Fruit fly (Drosophila melanogaster): ENCODE measurements around the gene Cpr72Ea.

Gene Cpr72Ea

dm6 chr3L:16408609-16409439, 46.4 kb downstream of the Cpr72Ea start (continued):
- TF ChIP-seq ERR (GFP tag; optimal IDR thresholded peaks at IDR 0.05) (no peak), CG17829 (tag; optimal IDR thresholded peaks at IDR 0.05) (peak; percentile 31), CG14965 (GFP tag; optimal IDR thresholded peaks at IDR 0.05; ENCODE audit: borderline replicate concordance) (peak; percentile 20), abd-A (tag; optimal IDR thresholded peaks at IDR 0.05) (no peak), Taf1 (GFP tag; IDR thresholded peaks at IDR 0.05) (no peak), danr (GFP tag; IDR thresholded peaks at IDR 0.05) (no peak), slbo (GFP tag; IDR thresholded peaks at IDR 0.05) (no peak), tll (GFP tag; optimal IDR thresholded peaks at IDR 0.05) (peak in 1 of 2 experiments; percentile 21), CG13894 (tag; optimal IDR thresholded peaks at IDR 0.05) (no peak), toy (GFP tag; IDR thresholded peaks at IDR 0.05) (no peak), Jarid2 (GFP tag; optimal IDR thresholded peaks at IDR 0.05) (peak; percentile 21), CG9876 (GFP tag; optimal IDR thresholded peaks at IDR 0.05) (no peak), da (GFP tag; optimal IDR thresholded peaks at IDR 0.05) (peak; percentile 32), CG8359 (GFP tag; optimal IDR thresholded peaks at IDR 0.05; ENCODE audit: borderline replicate concordance) (peak; percentile 14), Fer3 (tag; optimal IDR thresholded peaks at IDR 0.05) (no peak), otp (GFP tag; IDR thresholded peaks at IDR 0.05) (peak; percentile 69; the same call in 2 of the 3 replicates), Tbp (GFP tag; optimal IDR thresholded peaks at IDR 0.05) (no peak), unpg (GFP tag; optimal IDR thresholded peaks at IDR 0.05) (no peak), CG14667 (GFP tag; IDR thresholded peaks at IDR 0.05) (no peak), Awh (GFP tag; IDR thresholded peaks at IDR 0.05) (peak; percentile 48; the same call in 1 of the 2 replicates), trem (tag; optimal IDR thresholded peaks at IDR 0.05) (peak; percentile 14), nerfin-2 (GFP tag; IDR thresholded peaks at IDR 0.05; ENCODE audit: partially characterized antibody) (no peak), CG2712 (tag; optimal IDR thresholded peaks at IDR 0.05) (no peak), so (GFP tag; IDR thresholded peaks at IDR 0.05) (0 out of 3 replicates have a peak, but pooled peaks have one; percentile 41), CG4707 (GFP tag; optimal IDR thresholded peaks at IDR 0.05) (peak; percentile 5), CG33213 (GFP tag; optimal IDR thresholded peaks at IDR 0.05) (peak; percentile 48), emc (GFP tag; optimal IDR thresholded peaks at IDR 0.05) (no peak), MTF-1 (GFP tag; optimal IDR thresholded peaks at IDR 0.05; ENCODE audit: borderline replicate concordance) (peak; percentile 73), HmgD (GFP tag; optimal IDR thresholded peaks at IDR 0.05) (no peak), Rfx (GFP tag; IDR thresholded peaks at IDR 0.05) (no peak), twi (tag; optimal IDR thresholded peaks at IDR 0.05) (no peak), YL-1 (GFP tag; optimal IDR thresholded peaks at IDR 0.05) (peak; percentile 32), Six4 (GFP tag; optimal IDR thresholded peaks at IDR 0.05) (no peak), CG11398 (GFP tag; optimal IDR thresholded peaks at IDR 0.05) (peak; percentile 46), CG3407 (GFP tag; optimal IDR thresholded peaks at IDR 0.05) (peak; percentile 72), CG6683 (GFP tag; optimal IDR thresholded peaks at IDR 0.05) (no peak), CG5180 (GFP tag; optimal IDR thresholded peaks at IDR 0.05) (peak; percentile 46), fd102C (GFP tag; optimal IDR thresholded peaks at IDR 0.05) (peak; percentile 95), Doc2 (GFP tag; IDR thresholded peaks at IDR 0.05) (no peak), tgo (GFP tag; IDR thresholded peaks at IDR 0.05) (no peak), NFAT (GFP tag; IDR thresholded peaks at IDR 0.05) (no peak), Bgb (GFP tag; IDR thresholded peaks at IDR 0.05; ENCODE audit: partially characterized antibody) (no peak), CG18476 (GFP tag; optimal IDR thresholded peaks at IDR 0.05) (peak; percentile 36), Sry-δ (GFP tag; optimal IDR thresholded peaks at IDR 0.05) (peak; percentile 17), NC2α (GFP tag; optimal IDR thresholded peaks at IDR 0.05) (peak; percentile 39), ind (GFP tag; optimal IDR thresholded peaks at IDR 0.05) (no peak), unc-4 (GFP tag; IDR thresholded peaks at IDR 0.05; ENCODE audit: partially characterized antibody) (no peak), CG15269 (tag; optimal IDR thresholded peaks at IDR 0.05) (no peak), D19A (tag; optimal IDR thresholded peaks at IDR 0.05) (peak; percentile 25)
